Worm (Caenorhabditis elegans) whole organism, L3 larva: ENCODE results near the gene cmtr-2.

Experiments
- ZK546.5 ChIP-seq: sonication (generic microtip); optimal IDR thresholded peaks from 2 replicates; lab custom pipeline; 2017; ENCODE audit warnings: missing biosample characterization, missing genetic modification characterization
- ama-1 ChIP-seq: fragments of 150-350 bp; optimal IDR thresholded peaks from 2 replicates; lab custom pipeline; 2018
- lin-39 ChIP-seq: fragments of 150-350 bp; optimal IDR thresholded peaks from 2 replicates; lab custom pipeline; 2018; ENCODE audit warnings: missing biosample characterization, missing genetic modification reagents, missing genetic modification characterization
- mml-1 ChIP-seq: fragments of 150-350 bp; sonication (generic microtip); optimal IDR thresholded peaks from 3 replicates; lab custom pipeline; 2014; ENCODE audit warnings: missing biosample characterization, missing genetic modification characterization
- nhr-28 ChIP-seq: fragments of 150-350 bp; optimal IDR thresholded peaks from 2 replicates; lab custom pipeline; 2014; ENCODE audit warnings: missing biosample characterization, missing genetic modification characterization
- pqm-1 ChIP-seq: fragments of 150-350 bp; optimal IDR thresholded peaks from 2 replicates; lab custom pipeline; 2017; ENCODE audit warnings: missing biosample characterization, missing genetic modification characterization, inconsistent platforms
- unc-62 ChIP-seq: fragments of 150-350 bp; sonication (generic microtip); optimal IDR thresholded peaks from 4 replicates; lab custom pipeline; 2014; ENCODE audit warnings: missing biosample characterization, missing genetic modification reagents, missing genetic modification characterization

- TF ChIP-seq mml-1 (tag; lab: Kevin White, UChicago) (no peak), unc-62 (GFP tag; lab: Kevin White, UChicago) (no peak), ZK546.5 (tag; lab: Kevin White, UChicago) (no peak), ama-1 (lab: Kevin White, UChicago) (no peak), lin-39 (tag; lab: Kevin White, UChicago) (no peak), pqm-1 (tag; lab: Kevin White, UChicago) (no peak), nhr-28 (no peak)
These were observed 30.1 kb downstream of the cmtr-2 start for ce11 chrIII:6645305-6645704.
